Worm (Caenorhabditis elegans): ENCODE results near the gene R11D1.10.

DNA sequence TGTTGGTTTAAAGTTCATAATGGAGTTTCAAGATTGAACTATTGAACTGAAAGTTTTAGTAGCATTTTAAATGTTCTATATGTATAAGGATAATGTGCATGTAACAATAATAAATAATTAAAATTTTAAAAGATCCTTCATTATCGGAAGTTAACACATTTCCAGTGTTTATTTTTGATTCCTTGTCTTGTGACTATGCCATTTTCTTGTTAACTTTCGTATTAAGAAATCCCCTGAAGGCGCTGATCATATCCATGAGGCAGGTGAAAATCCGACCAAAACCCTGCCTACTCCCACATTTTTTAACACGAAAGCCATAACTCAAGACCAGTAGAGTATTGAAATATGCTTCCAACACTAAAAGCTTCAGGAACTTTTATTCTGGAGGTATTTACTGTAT is 9.6 kb upstream of the R11D1.10 start, which contains the start of gene R11D1.7:
- TF ChIP-seq nhr-11 (tag; optimal IDR thresholded peaks at IDR 0.05), result no peak
- TF ChIP-seq K02D7.2 (tag; optimal IDR thresholded peaks at IDR 0.05), result no peak
- TF ChIP-seq hlh-6 (tag; optimal IDR thresholded peaks at IDR 0.05), result no peak
- TF ChIP-seq hlh-30 (tag; optimal IDR thresholded peaks at IDR 0.05; ENCODE audit: insufficient read depth), result no peak
- no peak for TF ChIP-seq ceh-19 (GFP tag; optimal IDR thresholded peaks at IDR 0.05)
